Worm (Caenorhabditis elegans) whole organism, L1 larva: ENCODE data around the gene sysm-1.

Source experiments
- ama-1 ChIP-seq: fragments of 150-350 bp; optimal IDR thresholded peaks from 2 replicates; lab custom pipeline; 2014
- snu-23 ChIP-seq: sonication (generic microtip); optimal IDR thresholded peaks from 2 replicates; lab custom pipeline; 2016; ENCODE audit warnings: missing genetic modification characterization, missing compliant biosample characterization

DNA sequence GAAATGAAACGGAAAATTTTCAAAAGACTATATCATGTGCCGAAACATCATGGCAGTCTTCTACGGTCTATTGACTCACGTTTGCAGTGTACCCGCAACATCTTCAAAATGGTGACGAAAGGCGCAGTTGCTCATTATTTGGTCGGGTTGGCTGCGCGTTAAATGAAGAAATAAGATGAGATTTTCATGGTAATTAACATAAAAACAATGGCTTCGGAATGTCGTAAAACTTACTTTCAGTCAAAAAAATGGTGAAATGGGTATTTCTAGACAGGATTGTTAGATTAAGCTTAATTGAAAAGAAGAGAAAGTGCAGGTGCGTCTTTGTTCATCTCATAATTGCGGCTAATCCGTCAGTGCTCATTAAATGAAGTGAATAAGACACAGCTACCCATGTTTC is 29.4 kb downstream of the sysm-1 start, which contains the start of gene T24B8.7:
- TF ChIP-seq ama-1 (no peak), snu-23 (no peak)
